Fruit fly (Drosophila melanogaster) whole organism, wandering third instar larva: ENCODE measurements around the gene MFS10.

Experiments used
- CG9705 ChIP-seq: fragments of 200-800 bp; sonication (Bioruptor generic); optimal IDR thresholded peaks from 2 replicates; lab custom pipeline; 2018; ENCODE audit warnings: missing biosample characterization, mild to moderate bottlenecking, missing genetic modification characterization
- Hnf4 ChIP-seq: fragments of 200-800 bp; sonication (Bioruptor generic); optimal IDR thresholded peaks from 2 replicates; lab custom pipeline; 2016; ENCODE audit warnings: missing biosample characterization, mild to moderate bottlenecking, missing genetic modification characterization
- OdsH ChIP-seq: fragments of 200-800 bp; sonication (Bioruptor generic); optimal IDR thresholded peaks from 2 replicates; lab custom pipeline; 2016; ENCODE audit warnings: missing biosample characterization, mild to moderate bottlenecking, missing genetic modification characterization
- fru ChIP-seq: fragments of 200-800 bp; sonication (Bioruptor generic); optimal IDR thresholded peaks from 3 replicates; lab custom pipeline; 2016; ENCODE audit warnings: missing biosample characterization, mild to moderate bottlenecking, missing genetic modification characterization
- h ChIP-seq: fragments of 200-800 bp; sonication (Bioruptor generic); optimal IDR thresholded peaks from 3 replicates; lab custom pipeline; 2016; ENCODE audit warnings: missing biosample characterization, mild to moderate bottlenecking, missing genetic modification characterization
- jim ChIP-seq: fragments of 175-275, 200-325 bp; sonication (Bioruptor generic); optimal IDR thresholded peaks from 2 replicates; lab custom pipeline; 2016; ENCODE audit warnings: missing biosample characterization, mild to moderate bottlenecking, missing genetic modification characterization

dm6 chrX:13088025-13088805 lies 40.6 kb upstream of the MFS10 start:
- TF ChIP-seq h (GFP tag; lab: Kevin White, UChicago), result no peak
- TF ChIP-seq OdsH (GFP tag; lab: Kevin White, UChicago), result no peak
- no peak for TF ChIP-seq CG9705 (GFP tag; lab: Kevin White, UChicago)
- no peak for TF ChIP-seq Hnf4 (GFP tag; lab: Kevin White, UChicago)
- TF ChIP-seq jim (GFP tag; lab: Kevin White, UChicago), result no peak
- no peak for TF ChIP-seq fru (GFP tag; lab: Kevin White, UChicago)
